Fruit fly (Drosophila melanogaster) whole organism: ENCODE results near the gene CG11598.

ENCODE experiments used
- Dll ChIP-seq: fragments of >200 bp; optimal IDR thresholded peaks from 2 replicates; lab custom pipeline; 2017
- EcR ChIP-seq, 2 experiments: fragments of >200 bp; optimal IDR thresholded peaks; 2 replicates each; lab custom pipeline; 2017; ENCODE audit warnings: missing biosample characterization in 2 of 2, missing genetic modification characterization in 2 of 2, missing genetic modification reagents in 2 of 2
- usp ChIP-seq: fragments of >200 bp; optimal IDR thresholded peaks from 2 replicates; lab custom pipeline; 2017; ENCODE audit warnings: missing biosample characterization, missing genetic modification characterization, mixed read lengths

DNA sequence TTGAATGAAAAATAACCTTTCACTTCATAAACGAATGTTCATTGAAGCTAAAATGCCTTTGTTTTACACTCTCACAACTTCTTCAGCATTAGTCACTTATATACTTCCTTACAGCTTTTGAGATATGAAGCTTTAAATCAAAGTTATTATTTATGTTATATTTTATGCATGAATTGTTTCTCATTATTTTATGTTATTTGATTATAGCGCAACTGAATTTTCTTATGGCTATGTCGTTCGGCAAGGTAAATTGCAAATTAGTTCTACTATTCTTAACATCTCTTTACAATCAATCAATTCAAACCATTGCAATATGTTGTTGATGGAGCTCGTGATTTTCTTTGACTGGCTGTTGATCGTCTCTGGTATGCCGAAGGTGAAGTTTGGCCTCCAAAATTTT, 1.5 kb downstream of the CG11598 start, which contains the start of gene CG11600:
- TF ChIP-seq usp (GFP tag; lab: Kevin White, UChicago) (no peak), Dll (no peak), EcR (GFP tag; optimal IDR thresholded peaks at IDR 0.05; lab: Kevin White, UChicago) (no peak)
